Worm (Caenorhabditis elegans): Measurements from ENCODE around the gene epg-7.

epg-7 gene

DNA sequence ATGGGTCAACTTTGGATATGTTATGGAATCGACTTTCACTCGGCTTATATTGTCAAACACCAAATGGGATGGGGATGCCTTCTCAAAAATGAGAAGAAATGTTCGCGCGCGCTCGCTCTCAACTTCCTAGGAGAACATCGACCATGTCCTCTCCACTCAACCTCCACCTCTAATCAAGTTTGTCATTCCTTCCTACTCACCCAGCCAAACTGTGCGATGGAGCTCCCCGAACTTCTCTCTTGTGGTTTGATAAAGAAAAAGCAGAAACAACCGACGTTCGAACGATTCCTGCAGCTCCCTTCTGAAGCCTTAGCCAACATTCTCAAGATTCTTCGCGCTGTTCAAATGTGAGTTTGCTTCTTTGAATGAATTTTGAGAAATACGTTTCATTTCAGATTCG, 21.3 kb upstream of the epg-7 start:
- TF ChIP-seq nhr-2 (tag; optimal IDR thresholded peaks at IDR 0.05) (no peak), ceh-43 (GFP tag; optimal IDR thresholded peaks at IDR 0.05) (no peak), ceh-39 (tag; optimal IDR thresholded peaks at IDR 0.05) (no peak), ces-1 (GFP tag; optimal IDR thresholded peaks at IDR 0.05) (no peak), unc-39 (tag; optimal IDR thresholded peaks at IDR 0.05) (no peak), lin-13 (tag; optimal IDR thresholded peaks at IDR 0.05) (no peak), mep-1 (tag; optimal IDR thresholded peaks at IDR 0.05) (no peak), bed-3 (GFP tag; optimal IDR thresholded peaks at IDR 0.05) (no peak)

DNA sequence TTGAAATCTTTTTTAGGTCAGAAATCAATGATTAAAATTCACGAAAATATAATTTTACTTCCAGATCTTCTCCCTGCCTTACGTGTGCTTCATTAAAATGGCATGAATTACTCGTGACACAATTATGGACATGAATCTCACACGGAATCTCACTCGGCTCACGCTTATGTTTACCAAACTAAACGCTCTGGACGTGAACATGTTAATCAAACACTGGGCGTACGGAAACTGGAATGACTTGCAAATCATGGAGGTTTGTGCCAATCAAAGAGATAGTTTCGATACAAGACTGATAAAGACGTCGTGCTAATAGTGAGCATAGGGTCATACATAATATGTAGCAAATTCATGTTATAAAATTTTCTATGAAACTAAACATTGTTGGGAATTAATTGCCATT, 19.9 kb upstream of the epg-7 start:
- TF ChIP-seq nhr-28 (tag; optimal IDR thresholded peaks at IDR 0.05) (no peak), elt-3 (tag; optimal IDR thresholded peaks at IDR 0.05) (no peak), unc-120 (tag; optimal IDR thresholded peaks at IDR 0.05; ENCODE audit: poor library complexity, severe bottlenecking) (no peak), nhr-76 (tag; optimal IDR thresholded peaks at IDR 0.05) (no peak), nhr-2 (tag; optimal IDR thresholded peaks at IDR 0.05) (no peak)

DNA sequence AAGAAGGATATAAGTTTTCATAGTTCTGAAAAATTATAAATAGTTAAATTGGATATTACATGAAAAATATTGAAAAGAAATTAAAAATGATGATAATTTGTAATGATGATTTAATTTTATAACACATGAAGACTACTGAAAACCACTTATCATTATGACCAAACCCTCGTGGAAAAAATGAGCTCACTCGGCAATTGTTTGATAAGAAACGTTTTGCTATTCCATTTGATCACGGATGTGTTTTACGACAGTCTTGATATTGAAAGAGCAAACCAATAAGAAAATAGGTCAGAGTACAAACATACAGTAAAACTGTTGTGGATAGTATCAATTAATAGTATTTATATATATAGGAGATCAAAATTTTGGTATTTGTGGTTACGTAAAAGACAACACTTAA, 19.2 kb upstream of the epg-7 start, which contains the start of gene spp-3:
Gene spp-3 (minus strand): TSS at position 25 of the 400 bp plus-strand sequence.
- TF ChIP-seq mab-5 (tag; optimal IDR thresholded peaks at IDR 0.05), result no peak
- TF ChIP-seq lin-13 (tag; optimal IDR thresholded peaks at IDR 0.05), result no peak
- TF ChIP-seq ztf-11 (tag; optimal IDR thresholded peaks at IDR 0.05), result no peak
- TF ChIP-seq ceh-39 (tag; optimal IDR thresholded peaks at IDR 0.05), result no peak
- TF ChIP-seq nhr-12 (tag; optimal IDR thresholded peaks at IDR 0.05), result no peak
- no peak for TF ChIP-seq unc-39 (tag; optimal IDR thresholded peaks at IDR 0.05)
- no peak for TF ChIP-seq zip-8 (tag; optimal IDR thresholded peaks at IDR 0.05)

DNA sequence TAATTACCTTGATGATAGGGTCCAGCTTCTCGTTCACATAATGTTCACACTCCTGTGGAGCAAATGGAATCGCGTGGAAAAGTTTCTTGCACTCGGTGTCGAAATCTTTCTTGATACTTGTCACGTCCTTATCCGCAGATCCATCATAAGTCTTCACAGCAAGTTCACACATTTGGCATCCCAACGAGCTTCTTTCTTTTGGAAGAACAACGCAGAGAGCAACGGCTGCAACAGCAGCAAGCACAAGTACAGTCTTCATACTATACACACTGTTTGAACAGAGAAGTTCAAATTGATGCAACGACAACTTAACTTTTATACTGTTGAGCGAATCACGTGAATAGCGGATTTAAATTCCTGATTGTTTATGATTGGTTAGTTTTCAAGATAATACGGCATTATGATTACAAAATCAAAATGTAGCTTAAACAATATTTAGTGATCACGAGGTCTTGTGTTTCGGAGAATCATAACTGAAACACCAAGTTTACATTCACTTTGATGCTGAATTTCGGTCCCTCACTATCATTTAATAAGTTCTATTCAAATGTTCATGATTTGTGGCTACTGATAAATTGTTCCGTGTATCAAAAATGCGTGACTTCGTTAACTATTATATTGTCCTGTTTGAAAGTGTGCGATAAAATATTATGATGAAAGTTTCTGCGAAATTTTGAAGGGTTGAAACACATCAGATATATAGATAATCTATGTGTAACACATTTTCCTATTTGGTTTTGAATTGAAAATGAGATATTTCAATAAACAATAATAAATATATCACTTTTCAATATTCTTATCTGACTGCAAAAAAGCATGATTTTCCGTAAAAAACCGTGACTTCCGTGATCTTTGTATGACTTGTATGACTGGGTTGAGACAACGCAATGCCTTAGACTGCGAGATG, 17.8 kb upstream of the epg-7 start, which contains the start of the genes spp-2 and spp-6:
Gene spp-2 (minus strand): TSS at position 334 of the 907 bp plus-strand sequence.
Gene spp-6 (plus strand): TSS at position 857 of the 907 bp plus-strand sequence.
- TF ChIP-seq sptf-1 (tag; optimal IDR thresholded peaks at IDR 0.05), result no peak
- TF ChIP-seq ztf-11 (tag; optimal IDR thresholded peaks at IDR 0.05), result no peak
- TF ChIP-seq mls-2 (tag; optimal IDR thresholded peaks at IDR 0.05), result no peak
- no peak for TF ChIP-seq bed-3 (GFP tag; optimal IDR thresholded peaks at IDR 0.05)
- TF ChIP-seq lin-32 (GFP tag; optimal IDR thresholded peaks at IDR 0.05), result no peak
- TF ChIP-seq elt-3 (tag; optimal IDR thresholded peaks at IDR 0.05), result no peak
- no peak for TF ChIP-seq ham-2 (GFP tag; optimal IDR thresholded peaks at IDR 0.05)
- TF ChIP-seq nhr-28 (tag; optimal IDR thresholded peaks at IDR 0.05), result no peak

DNA sequence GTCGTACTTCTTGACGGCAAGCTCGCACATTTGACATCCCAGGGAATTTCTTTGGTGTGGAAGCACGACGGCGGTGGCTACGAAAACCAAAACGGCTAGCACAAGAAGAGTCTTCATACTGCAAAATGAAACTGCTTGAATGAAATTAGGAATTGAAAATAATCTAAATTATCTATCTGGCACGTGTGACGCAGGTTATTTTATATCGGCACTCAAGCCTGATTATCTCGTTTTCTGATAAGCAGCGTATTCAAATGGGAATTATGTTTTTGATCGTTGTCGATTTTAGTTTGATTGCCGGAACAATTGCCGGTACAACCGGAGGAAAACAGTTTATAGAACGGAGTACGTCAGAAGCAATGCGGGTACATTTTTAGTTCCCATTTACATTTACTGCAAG, 15.9 kb upstream of the epg-7 start, which contains the start of gene spp-4:
Gene spp-4 (minus strand): TSS at position 118 of the 400 bp plus-strand sequence.
- no peak for TF ChIP-seq mls-2 (tag; optimal IDR thresholded peaks at IDR 0.05)

DNA sequence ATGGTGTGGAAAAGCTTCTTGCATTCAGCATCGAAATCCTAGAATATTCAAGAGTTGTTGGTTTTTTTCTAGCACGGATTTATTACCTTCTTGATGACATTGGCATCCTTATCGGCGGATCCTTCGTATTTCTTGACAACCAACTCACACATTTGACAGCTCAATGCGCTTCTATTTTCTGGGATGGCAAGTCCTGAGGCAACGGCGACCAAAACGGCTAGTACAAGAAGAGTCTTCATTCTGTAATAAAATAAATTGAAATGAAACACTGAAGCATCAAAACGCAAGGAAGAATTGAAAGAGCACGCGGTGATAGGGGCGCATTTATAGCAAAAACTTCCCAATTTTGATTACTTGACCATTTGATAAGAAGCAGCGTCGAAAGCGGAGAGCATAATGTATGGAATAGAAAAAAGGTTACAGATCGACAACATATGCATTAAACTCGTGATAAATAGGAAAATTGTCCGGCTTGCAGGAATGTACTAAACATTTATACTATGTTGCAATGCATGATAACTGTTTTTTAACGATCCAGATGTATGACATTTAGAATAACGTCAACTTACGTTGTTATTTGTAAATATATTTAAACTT, 14.3 kb upstream of the epg-7 start, which contains the start of gene spp-5:
Gene spp-5 (minus strand): TSS at position 240 of the 597 bp plus-strand sequence.
- TF ChIP-seq elt-3 (tag; optimal IDR thresholded peaks at IDR 0.05) (no peak), mep-1 (tag; optimal IDR thresholded peaks at IDR 0.05) (no peak), ces-1 (GFP tag; optimal IDR thresholded peaks at IDR 0.05) (no peak), unc-39 (tag; optimal IDR thresholded peaks at IDR 0.05) (no peak), lin-32 (GFP tag; optimal IDR thresholded peaks at IDR 0.05) (no peak), ztf-11 (tag; optimal IDR thresholded peaks at IDR 0.05) (no peak), hlh-1 (tag; optimal IDR thresholded peaks at IDR 0.05) (no peak), snpc-4 (tag; optimal IDR thresholded peaks at IDR 0.05) (no peak), ceh-83 (GFP tag; optimal IDR thresholded peaks at IDR 0.05) (no peak), pha-4 (tag; optimal IDR thresholded peaks at IDR 0.05) (no peak), drap-1 (GFP tag; optimal IDR thresholded peaks at IDR 0.05) (no peak), sem-2 (GFP tag; optimal IDR thresholded peaks at IDR 0.05) (no peak), zip-8 (tag; optimal IDR thresholded peaks at IDR 0.05) (no peak)
